ENCODE assay signal across 1 worm cellular context in the genomic region with DNA sequence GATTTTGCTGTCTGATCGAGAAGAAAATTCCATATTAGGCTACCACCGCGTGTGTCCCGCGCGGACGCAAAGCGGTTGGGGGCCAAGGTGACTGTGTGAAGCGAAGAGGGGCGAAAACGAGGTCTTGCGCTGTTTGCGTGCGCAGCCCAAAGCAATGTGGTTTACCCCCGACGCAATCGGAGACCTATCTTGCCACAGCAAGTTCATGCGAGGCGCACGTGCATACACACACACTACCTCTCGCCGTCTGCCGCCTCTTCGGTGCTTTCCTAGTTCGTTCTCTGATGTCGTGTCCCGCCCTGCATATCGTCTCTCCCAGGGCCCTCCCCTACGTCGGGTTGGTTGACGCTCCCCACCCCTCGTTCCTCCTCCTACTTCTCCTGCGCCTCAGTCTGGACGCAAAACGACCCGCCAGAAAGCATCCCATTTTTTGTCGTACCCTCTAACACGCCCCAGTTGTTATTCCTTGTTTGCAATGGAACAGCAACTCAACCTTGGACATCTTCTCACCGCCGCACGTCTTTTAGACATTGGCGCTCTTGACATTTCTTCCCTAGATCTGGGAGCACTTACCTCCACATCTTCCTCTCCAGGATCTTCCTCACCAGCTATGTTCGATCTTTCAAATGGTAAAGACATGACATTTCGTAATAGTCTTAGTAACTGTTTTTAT.
TF ChIP-seq lines count a peak whose summit lies in the region.

A gene (plus strand): TSS at position 341 of the 673 bp plus-strand sequence.

TF ChIP-seq in whole organism, L4 larva, 104 proteins besides CTCF, POLR2A, EP300 and RAD21 (continued from another document):
- TF ChIP-seq lin-1 (GFP tag; IDR thresholded peaks at IDR 0.05; lab: Robert Waterston, UW) = peak; percentile 73
- peak; percentile 35 for TF ChIP-seq attf-4 (tag; optimal IDR thresholded peaks at IDR 0.05; lab: Kevin White, UChicago)
- no peak for TF ChIP-seq Y48G9A.11 (GFP tag; IDR thresholded peaks at IDR 0.05; lab: Robert Waterston, UW)
- TF ChIP-seq T20F7.1 (GFP tag; optimal IDR thresholded peaks at IDR 0.05; lab: Kevin White, UChicago) = peak; percentile 21
- no peak for TF ChIP-seq F26F4.8 (GFP tag; conservative IDR thresholded peaks at IDR 0.05; lab: Robert Waterston, UW)
- TF ChIP-seq lsy-2 (tag; optimal IDR thresholded peaks at IDR 0.05; lab: Kevin White, UChicago) = peak; percentile 54 to 81
- peak; percentile 67 for TF ChIP-seq madf-9 (GFP tag; conservative IDR thresholded peaks at IDR 0.05; lab: Robert Waterston, UW)
- TF ChIP-seq ama-1 (optimal IDR thresholded peaks at IDR 0.05; lab: Kevin White, UChicago) = peak; percentile 96
- TF ChIP-seq php-3 (GFP tag; IDR thresholded peaks at IDR 0.05; lab: Robert Waterston, UW) = peak; percentile 64; the same call in 1 of the 2 replicates
- peak; percentile 81 for TF ChIP-seq nhr-10 (tag; optimal IDR thresholded peaks at IDR 0.05; lab: Kevin White, UChicago)
- peak; percentile 68; the same call in 1 of the 2 replicates for TF ChIP-seq lin-29 (GFP tag; IDR thresholded peaks at IDR 0.05; lab: Robert Waterston, UW)
- peak; percentile 50 for TF ChIP-seq zag-1 (tag; optimal IDR thresholded peaks at IDR 0.05; lab: Kevin White, UChicago)
- no peak for TF ChIP-seq lin-39 (tag; optimal IDR thresholded peaks at IDR 0.05; lab: Kevin White, UChicago)
- TF ChIP-seq mxl-2 (GFP tag; conservative IDR thresholded peaks at IDR 0.05; lab: Robert Waterston, UW) = peak; percentile 100
- 0 out of 2 replicates have a peak, but pooled peaks have one; percentile 16 for TF ChIP-seq snpc-1.2 (GFP tag; IDR thresholded peaks at IDR 0.05; lab: Robert Waterston, UW)
- peak; percentile 58 for TF ChIP-seq lin-38 (GFP tag; IDR thresholded peaks at IDR 0.05; lab: Robert Waterston, UW)
- TF ChIP-seq hif-1 (tag; optimal IDR thresholded peaks at IDR 0.05; lab: Kevin White, UChicago) = peak; percentile 37 to 95
- TF ChIP-seq Y105C5A.15 (GFP tag; IDR thresholded peaks at IDR 0.05; lab: Robert Waterston, UW) = no peak
- TF ChIP-seq arid-1 (GFP tag; conservative IDR thresholded peaks at IDR 0.05; lab: Robert Waterston, UW) = peak; percentile 72
- TF ChIP-seq snpc-4 (tag; optimal IDR thresholded peaks at IDR 0.05; lab: Kevin White, UChicago) = no peak
- no peak for TF ChIP-seq spr-3 (GFP tag; optimal IDR thresholded peaks at IDR 0.05; lab: Kevin White, UChicago)
- TF ChIP-seq nhr-25 (tag; optimal IDR thresholded peaks at IDR 0.05; lab: Kevin White, UChicago; ENCODE audit: borderline replicate concordance, insufficient read depth) = peak; percentile 96
- no peak for TF ChIP-seq F49E8.2 (tag; optimal IDR thresholded peaks at IDR 0.05; lab: Kevin White, UChicago; ENCODE audit: borderline replicate concordance)
- peak; percentile 89 for TF ChIP-seq nhr-102 (tag; optimal IDR thresholded peaks at IDR 0.05; lab: Kevin White, UChicago)
- peak; percentile 92 for TF ChIP-seq nhr-6 (tag; optimal IDR thresholded peaks at IDR 0.05; lab: Kevin White, UChicago)
- peak; percentile 37 for TF ChIP-seq pqm-1 (tag; optimal IDR thresholded peaks at IDR 0.05; lab: Kevin White, UChicago)
- 0 out of 4 replicates have a peak, but pooled peaks of 1 of the 2 experiments have one; percentile 45 for TF ChIP-seq madf-5 (GFP tag; IDR thresholded peaks at IDR 0.05; lab: Robert Waterston, UW)
- TF ChIP-seq Y5F2A.4 (GFP tag; optimal IDR thresholded peaks at IDR 0.05; lab: Kevin White, UChicago) = peak; percentile 8
- TF ChIP-seq mes-2 (tag; optimal IDR thresholded peaks at IDR 0.05; lab: Kevin White, UChicago; ENCODE audit: poor library complexity, severe bottlenecking) = peak; percentile 76
- peak; percentile 69 for TF ChIP-seq F37D6.2 (tag; optimal IDR thresholded peaks at IDR 0.05; lab: Kevin White, UChicago)
- TF ChIP-seq zfp-3 (GFP tag; conservative IDR thresholded peaks at IDR 0.05; lab: Robert Waterston, UW) = 0 out of 2 replicates have a peak, but pooled peaks have one; percentile 35
- TF ChIP-seq zfp-2 (tag; optimal IDR thresholded peaks at IDR 0.05; lab: Kevin White, UChicago) = no peak
